Worm (Caenorhabditis elegans) whole organism, mixed stage, embryonic: Measurements from ENCODE around the gene sre-32.

Experiments
- M03D4.4 ChIP-seq: sonication (generic microtip); optimal IDR thresholded peaks from 2 replicates; lab custom pipeline; 2017; ENCODE audit warnings: mild to moderate bottlenecking, missing genetic modification characterization, missing compliant biosample characterization
- elt-3 ChIP-seq: fragments of 150-350 bp; optimal IDR thresholded peaks from 2 replicates; lab custom pipeline; 2014; ENCODE audit warnings: missing biosample characterization, missing genetic modification characterization
- flh-1 ChIP-seq: fragments of 200-800 bp; sonication (Bioruptor generic); optimal IDR thresholded peaks from 2 replicates; lab custom pipeline; 2018; ENCODE audit warnings: mild to moderate bottlenecking, missing genetic modification characterization, moderate library complexity, missing compliant biosample characterization
- lsy-2 ChIP-seq: fragments of 150-350 bp; optimal IDR thresholded peaks from 2 replicates; lab custom pipeline; 2014; ENCODE audit warnings: missing biosample characterization, missing genetic modification characterization
- mab-5 ChIP-seq: fragments of 150-350 bp; optimal IDR thresholded peaks from 2 replicates; lab custom pipeline; 2014; ENCODE audit warnings: missing biosample characterization, missing genetic modification characterization
- nhr-12 ChIP-seq: fragments of 150-350 bp; optimal IDR thresholded peaks from 2 replicates; lab custom pipeline; 2014; ENCODE audit warnings: missing biosample characterization, missing genetic modification characterization
- nhr-237 ChIP-seq: fragments of 150-350 bp; optimal IDR thresholded peaks from 2 replicates; lab custom pipeline; 2014; ENCODE audit warnings: missing biosample characterization, missing genetic modification characterization
- nhr-28 ChIP-seq: fragments of 150-350 bp; optimal IDR thresholded peaks from 2 replicates; lab custom pipeline; 2014; ENCODE audit warnings: missing biosample characterization, missing genetic modification characterization
- nhr-76 ChIP-seq: sonication (generic microtip); optimal IDR thresholded peaks from 2 replicates; lab custom pipeline; 2017; ENCODE audit warnings: missing biosample characterization, missing genetic modification characterization
- pha-4 ChIP-seq: fragments of 150-350 bp; optimal IDR thresholded peaks from 2 replicates; lab custom pipeline; 2018; ENCODE audit warnings: missing biosample characterization, missing genetic modification reagents, missing genetic modification characterization
- tbx-8 ChIP-seq: fragments of 200-800 bp; sonication (Bioruptor generic); optimal IDR thresholded peaks from 2 replicates; lab custom pipeline; 2018; ENCODE audit warnings: mild to moderate bottlenecking, missing genetic modification characterization, moderate library complexity, missing compliant biosample characterization
- unc-39 ChIP-seq: fragments of 150-350 bp; optimal IDR thresholded peaks from 2 replicates; lab custom pipeline; 2014; ENCODE audit warnings: missing biosample characterization, missing genetic modification characterization
- unc-62 ChIP-seq: fragments of 150-350 bp; optimal IDR thresholded peaks from 2 replicates; lab custom pipeline; 2014; ENCODE audit warnings: missing biosample characterization, missing genetic modification reagents, missing genetic modification characterization

DNA sequence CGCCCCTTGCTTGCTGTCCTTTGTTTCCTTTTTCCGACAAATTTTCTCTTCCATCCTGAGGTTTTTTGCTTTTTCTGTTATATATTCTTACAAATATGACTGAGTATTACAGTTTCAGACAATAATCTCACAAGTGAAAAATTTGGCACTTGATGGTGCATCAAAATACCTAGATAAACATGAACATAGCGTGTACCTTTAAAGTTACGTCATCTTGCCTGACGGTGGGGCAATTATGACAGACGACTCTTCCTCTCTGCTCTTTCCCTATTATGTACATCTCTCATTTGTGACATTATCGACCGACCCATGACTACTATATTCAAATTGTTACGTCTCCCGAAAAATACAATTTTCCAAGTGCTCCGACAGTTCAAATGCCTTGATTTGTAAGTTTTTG lies 26.1 kb upstream of the sre-32 start, which contains the start of gene fbxb-102:
- no peak for TF ChIP-seq unc-39 (tag; lab: Kevin White, UChicago)
- no peak for TF ChIP-seq lsy-2 (tag; lab: Kevin White, UChicago)
- no peak for TF ChIP-seq nhr-76 (tag; lab: Kevin White, UChicago)
- no peak for TF ChIP-seq elt-3 (tag; lab: Kevin White, UChicago)
- no peak for TF ChIP-seq pha-4 (tag; lab: Kevin White, UChicago)
- TF ChIP-seq mab-5 (tag; lab: Kevin White, UChicago) = no peak
- no peak for TF ChIP-seq nhr-28 (tag; lab: Kevin White, UChicago)
- TF ChIP-seq unc-62 (GFP tag; lab: Kevin White, UChicago) = no peak
- no peak for TF ChIP-seq nhr-237
- TF ChIP-seq tbx-8 (GFP tag; lab: Kevin White, UChicago) = no peak
- no peak for TF ChIP-seq flh-1 (GFP tag; lab: Kevin White, UChicago)
- TF ChIP-seq M03D4.4 (tag; lab: Kevin White, UChicago) = no peak
- no peak for TF ChIP-seq nhr-12 (tag; lab: Kevin White, UChicago)
